Worm (Caenorhabditis elegans) whole organism, mixed stage, embryonic: ENCODE results near the gene C49C8.5.
A peak's percentile ranks its signal among the peaks of the same experiment; 100 is the strongest.

Source experiments
- M03D4.4 ChIP-seq: sonication (generic microtip); optimal IDR thresholded peaks from 2 replicates; lab custom pipeline; 2017; ENCODE audit warnings: mild to moderate bottlenecking, missing genetic modification characterization, missing compliant biosample characterization
- bed-3 ChIP-seq: fragments of 200-800 bp; sonication (Bioruptor generic); optimal IDR thresholded peaks from 3 replicates; lab custom pipeline; 2018; ENCODE audit warnings: mild to moderate bottlenecking, missing genetic modification characterization, moderate library complexity, missing compliant biosample characterization
- ceh-39 ChIP-seq: fragments of 150-350 bp; optimal IDR thresholded peaks from 2 replicates; lab custom pipeline; 2014; ENCODE audit warnings: missing biosample characterization, missing genetic modification characterization
- ceh-83 ChIP-seq: fragments of 200-800 bp; sonication (Bioruptor generic); optimal IDR thresholded peaks from 2 replicates; lab custom pipeline; 2018; ENCODE audit warnings: mild to moderate bottlenecking, missing genetic modification characterization, missing compliant biosample characterization
- ces-1 ChIP-seq: fragments of 150-350 bp; optimal IDR thresholded peaks from 2 replicates; lab custom pipeline; 2014; ENCODE audit warnings: missing biosample characterization, missing genetic modification reagents, missing genetic modification characterization
- cnd-1 ChIP-seq: fragments of 200-800 bp; sonication (Bioruptor generic); optimal IDR thresholded peaks from 2 replicates; lab custom pipeline; 2018; ENCODE audit warnings: mild to moderate bottlenecking, missing genetic modification characterization, missing compliant biosample characterization
- drap-1 ChIP-seq: fragments of 200-800 bp; sonication (Bioruptor generic); optimal IDR thresholded peaks from 3 replicates; lab custom pipeline; 2018; ENCODE audit warnings: mild to moderate bottlenecking, missing genetic modification characterization, missing compliant biosample characterization
- elt-1 ChIP-seq: sonication (generic microtip); optimal IDR thresholded peaks from 2 replicates; lab custom pipeline; 2017; ENCODE audit warnings: missing genetic modification characterization, mild to moderate bottlenecking, missing compliant biosample characterization, antibody characterized with exemption, moderate library complexity, borderline replicate concordance; ENCODE audit not compliant: insufficient read depth
- elt-3 ChIP-seq: fragments of 150-350 bp; optimal IDR thresholded peaks from 2 replicates; lab custom pipeline; 2014; ENCODE audit warnings: missing biosample characterization, missing genetic modification characterization
- hlh-1 ChIP-seq: fragments of 150-350 bp; optimal IDR thresholded peaks from 2 replicates; lab custom pipeline; 2014; ENCODE audit warnings: missing biosample characterization, missing genetic modification reagents, missing genetic modification characterization
- lin-13 ChIP-seq: fragments of 150-350 bp; optimal IDR thresholded peaks from 2 replicates; lab custom pipeline; 2014; ENCODE audit warnings: missing biosample characterization, missing genetic modification characterization
- mab-5 ChIP-seq: fragments of 150-350 bp; optimal IDR thresholded peaks from 2 replicates; lab custom pipeline; 2014; ENCODE audit warnings: missing biosample characterization, missing genetic modification characterization
- mls-2 ChIP-seq: sonication (generic microtip); optimal IDR thresholded peaks from 2 replicates; lab custom pipeline; 2016; ENCODE audit warnings: mild to moderate bottlenecking, missing genetic modification characterization, moderate library complexity, missing compliant biosample characterization
- nhr-2 ChIP-seq: fragments of 150-350 bp; optimal IDR thresholded peaks from 2 replicates; lab custom pipeline; 2014; ENCODE audit warnings: missing biosample characterization, missing genetic modification characterization
- nhr-237 ChIP-seq: fragments of 150-350 bp; optimal IDR thresholded peaks from 2 replicates; lab custom pipeline; 2014; ENCODE audit warnings: missing biosample characterization, missing genetic modification characterization
- nhr-28 ChIP-seq: fragments of 150-350 bp; optimal IDR thresholded peaks from 2 replicates; lab custom pipeline; 2014; ENCODE audit warnings: missing biosample characterization, missing genetic modification characterization
- nhr-76 ChIP-seq: sonication (generic microtip); optimal IDR thresholded peaks from 2 replicates; lab custom pipeline; 2017; ENCODE audit warnings: missing biosample characterization, missing genetic modification characterization
- pha-4 ChIP-seq: fragments of 150-350 bp; optimal IDR thresholded peaks from 2 replicates; lab custom pipeline; 2018; ENCODE audit warnings: missing biosample characterization, missing genetic modification reagents, missing genetic modification characterization
- sem-2 ChIP-seq: fragments of 200-800 bp; sonication (Bioruptor generic); optimal IDR thresholded peaks from 2 replicates; lab custom pipeline; 2018; ENCODE audit warnings: mild to moderate bottlenecking, missing genetic modification characterization, missing compliant biosample characterization
- snpc-4 ChIP-seq: fragments of 150-350 bp; optimal IDR thresholded peaks from 2 replicates; lab custom pipeline; 2014; ENCODE audit warnings: missing biosample characterization, missing genetic modification characterization
- sptf-1 ChIP-seq: sonication (generic microtip); optimal IDR thresholded peaks from 2 replicates; lab custom pipeline; 2017; ENCODE audit warnings: mild to moderate bottlenecking, missing genetic modification characterization, moderate library complexity, missing compliant biosample characterization
- unc-120 ChIP-seq: sonication (generic microtip); optimal IDR thresholded peaks from 2 replicates; lab custom pipeline; 2017; ENCODE audit warnings: missing genetic modification characterization, missing compliant biosample characterization; ENCODE audit not compliant: poor library complexity, severe bottlenecking
- unc-39 ChIP-seq: fragments of 150-350 bp; optimal IDR thresholded peaks from 2 replicates; lab custom pipeline; 2014; ENCODE audit warnings: missing biosample characterization, missing genetic modification characterization
- unc-62 ChIP-seq: fragments of 150-350 bp; optimal IDR thresholded peaks from 2 replicates; lab custom pipeline; 2014; ENCODE audit warnings: missing biosample characterization, missing genetic modification reagents, missing genetic modification characterization

Gene C49C8.5

ce11 chrIV:8605217-8605616 lies 48.2 kb downstream of the C49C8.5 start:
- TF ChIP-seq unc-120 (tag; lab: Kevin White, UChicago) (peak; percentile 65), hlh-1 (tag; lab: Kevin White, UChicago) (peak; percentile 42), cnd-1 (no peak), unc-62 (GFP tag; lab: Kevin White, UChicago) (peak; percentile 7)

DNA sequence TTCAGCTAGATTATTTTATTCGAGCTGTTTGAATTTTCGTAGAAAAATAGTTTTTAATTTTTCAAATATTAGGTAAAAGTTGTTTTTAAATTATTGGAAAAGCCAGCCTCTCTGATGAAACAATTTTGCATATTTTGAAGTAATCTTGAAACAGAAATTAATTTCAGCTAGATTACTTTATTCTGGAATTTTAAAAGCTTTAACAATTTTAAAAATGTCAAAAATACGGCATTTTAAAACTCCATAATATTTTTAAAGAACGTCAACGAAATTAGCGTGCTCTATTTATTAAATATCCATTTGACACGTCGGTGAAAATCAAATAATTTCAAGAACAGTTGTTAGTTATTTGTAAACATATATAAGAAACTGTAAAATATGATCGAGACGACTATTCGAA lies 50.6 kb downstream of the C49C8.5 start, which contains the start of gene Y59H11AR.10:
Gene Y59H11AR.10, plus strand, starts transcription at position 301 of the 400 bp plus-strand sequence.
- no peak for TF ChIP-seq M03D4.4 (tag; lab: Kevin White, UChicago)
- TF ChIP-seq drap-1 (GFP tag; lab: Kevin White, UChicago) = no peak
- TF ChIP-seq nhr-237 (tag; lab: Kevin White, UChicago) = no peak
- TF ChIP-seq ceh-83 = no peak
- TF ChIP-seq nhr-2 (tag; lab: Kevin White, UChicago) = no peak
- no peak for TF ChIP-seq cnd-1
- TF ChIP-seq lin-13 (tag; lab: Kevin White, UChicago) = no peak
- TF ChIP-seq unc-39 = no peak
- no peak for TF ChIP-seq elt-1 (tag; lab: Kevin White, UChicago)

- TF ChIP-seq elt-3 (tag; lab: Kevin White, UChicago) (no peak), pha-4 (tag; lab: Kevin White, UChicago) (no peak), ceh-83 (no peak), M03D4.4 (tag; lab: Kevin White, UChicago) (no peak), nhr-2 (tag; lab: Kevin White, UChicago) (no peak), unc-39 (no peak), nhr-28 (no peak), snpc-4 (no peak), drap-1 (GFP tag; lab: Kevin White, UChicago) (no peak), mls-2 (tag; lab: Kevin White, UChicago) (no peak), ces-1 (no peak), sem-2 (no peak), sptf-1 (tag; lab: Kevin White, UChicago) (no peak), bed-3 (GFP tag; lab: Kevin White, UChicago) (no peak), mab-5 (no peak), ceh-39 (tag; lab: Kevin White, UChicago) (no peak), nhr-76 (tag; lab: Kevin White, UChicago) (no peak), lin-13 (tag; lab: Kevin White, UChicago) (no peak)
Measured at ce11 chrIV:8600712-8601330, 52.6 kb downstream of the C49C8.5 start, which contains the start of gene Y59H11AR.4. TSS of gene Y59H11AR.4 (minus strand) at chrIV:8600762.
